Fruit fly (Drosophila melanogaster) whole organism, pupa: Measurements from ENCODE around the gene Eaat2.

Source experiments
- CG13204 ChIP-seq: fragments of 200-800 bp; sonication (Bioruptor generic); optimal IDR thresholded peaks from 2 replicates; lab custom pipeline; 2018; ENCODE audit warnings: missing biosample characterization, mild to moderate bottlenecking, missing genetic modification characterization, moderate library complexity
- CG34367 ChIP-seq: fragments of 200-800 bp; sonication (Bioruptor generic); optimal IDR thresholded peaks from 2 replicates; lab custom pipeline; 2018; ENCODE audit warnings: missing biosample characterization, mild to moderate bottlenecking, missing genetic modification characterization
- CG4496 ChIP-seq: fragments of 200-800 bp; sonication (Bioruptor generic); IDR thresholded peaks from 3 replicates; pipeline ENCODE4 v1.3.6; 2022; ENCODE audit warnings: missing biosample characterization, missing genetic modification characterization
- Pif1B ChIP-seq: fragments of 200-800 bp; sonication (Bioruptor generic); optimal IDR thresholded peaks from 3 replicates; lab custom pipeline; 2016; ENCODE audit warnings: missing biosample characterization, missing genetic modification characterization
- gl ChIP-seq: fragments of 200-800 bp; sonication (Bioruptor generic); optimal IDR thresholded peaks from 2 replicates; lab custom pipeline; 2018; ENCODE audit warnings: missing biosample characterization, mild to moderate bottlenecking, missing genetic modification characterization

DNA sequence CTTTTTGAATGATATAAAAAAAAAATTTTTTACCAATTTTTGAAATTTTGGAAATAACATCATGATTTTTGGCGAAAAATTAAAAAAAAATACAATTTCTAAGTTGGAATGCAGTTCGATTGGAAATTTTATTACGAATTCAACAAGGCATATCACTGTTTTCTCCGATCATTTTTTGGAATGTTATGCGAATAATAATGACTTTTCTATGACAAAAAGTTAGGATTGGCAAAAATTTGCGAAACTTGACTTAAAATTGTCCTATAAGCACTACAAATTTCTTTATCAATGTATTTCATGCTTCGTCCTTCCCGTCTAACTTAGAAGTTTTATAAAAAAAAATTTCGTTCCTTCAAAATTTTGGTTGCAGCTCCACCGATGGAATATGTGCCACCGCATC is 39.8 kb upstream of the Eaat2 start, which contains the start of gene CG3544:
- TF ChIP-seq Pif1B (GFP tag; lab: Kevin White, UChicago) (no peak), gl (tag; lab: Kevin White, UChicago) (no peak), CG34367 (no peak), CG4496 (GFP tag; lab: Robert Waterston, UW) (no peak), CG13204 (GFP tag; lab: Kevin White, UChicago) (no peak)
